Fruit fly (Drosophila melanogaster) ovary, adult (tissue): ENCODE data around the gene LSm-4.
A peak's percentile ranks its signal among the peaks of the same experiment; 100 is the strongest.

Experiments used
- CG17801 ChIP-seq: fragments of 200-800 bp; optimal IDR thresholded peaks from 2 replicates; lab custom pipeline; 2019; ENCODE audit warnings: missing biosample characterization, mild to moderate bottlenecking, missing genetic modification characterization, moderate library complexity; ENCODE audit not compliant: partially characterized antibody

LSm-4 gene

DNA sequence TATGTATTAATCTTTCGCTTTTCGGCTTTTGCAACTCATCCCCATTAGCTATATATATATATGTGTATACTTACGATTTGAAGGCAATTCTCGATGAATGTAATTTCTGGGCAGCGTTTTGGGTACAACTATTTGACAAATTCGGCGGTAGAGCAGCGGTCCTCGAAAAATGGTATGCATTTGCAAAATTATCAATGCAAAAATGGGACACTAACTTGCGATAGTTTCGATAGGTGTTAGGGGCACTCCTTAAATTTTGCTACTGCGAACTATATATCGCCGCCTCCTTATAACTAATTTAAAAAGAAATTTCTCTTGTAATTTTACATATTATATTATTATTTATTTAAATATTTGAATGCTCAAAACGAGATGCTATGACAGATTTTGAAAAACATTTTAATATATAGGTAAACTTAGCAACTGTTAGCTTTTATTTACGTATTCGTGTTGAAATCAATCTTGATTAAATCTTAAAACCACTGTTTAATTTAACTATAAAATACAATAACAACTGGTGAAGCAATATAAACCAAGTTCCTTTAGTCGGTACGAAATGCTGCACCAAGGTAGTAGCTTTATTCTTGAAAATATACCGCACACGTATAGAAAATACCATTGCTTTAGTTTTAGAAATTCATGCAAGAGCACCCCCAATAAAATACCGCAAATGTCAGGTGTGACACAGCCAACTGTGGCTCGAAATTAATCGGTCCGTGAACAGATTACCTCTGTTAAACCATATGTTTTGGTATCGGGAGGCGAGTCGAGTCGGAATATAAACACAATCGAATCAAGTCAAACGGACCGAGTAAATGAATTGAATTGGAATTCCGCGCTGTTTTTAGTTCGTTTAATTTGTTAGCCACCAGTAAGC, 8.5 kb upstream of the LSm-4 start, which contains the start of the genes CG5355 and Klp31E:
Gene CG5355 (minus strand): TSS at position 213 of the 877 bp plus-strand sequence.
Gene Klp31E (plus strand): TSS at position 767 of the 877 bp plus-strand sequence.
- no peak for TF ChIP-seq CG17801 (GFP tag; lab: Kevin White, UChicago)

dm6 chr2L:10408122-10408576, 3.1 kb upstream of the LSm-4 start, which contains the start of the genes Ip259 and RpS27A:
Gene Ip259 (plus strand): TSS chr2L:10408352.
Gene RpS27A (plus strand): TSS chr2L:10408352.
- TF ChIP-seq CG17801 (GFP tag; lab: Kevin White, UChicago), result peak; percentile 83

- no peak for TF ChIP-seq CG17801 (GFP tag; lab: Kevin White, UChicago)
Measured at dm6 chr2L:10403803-10404315, 1.1 kb downstream of the LSm-4 start.

DNA sequence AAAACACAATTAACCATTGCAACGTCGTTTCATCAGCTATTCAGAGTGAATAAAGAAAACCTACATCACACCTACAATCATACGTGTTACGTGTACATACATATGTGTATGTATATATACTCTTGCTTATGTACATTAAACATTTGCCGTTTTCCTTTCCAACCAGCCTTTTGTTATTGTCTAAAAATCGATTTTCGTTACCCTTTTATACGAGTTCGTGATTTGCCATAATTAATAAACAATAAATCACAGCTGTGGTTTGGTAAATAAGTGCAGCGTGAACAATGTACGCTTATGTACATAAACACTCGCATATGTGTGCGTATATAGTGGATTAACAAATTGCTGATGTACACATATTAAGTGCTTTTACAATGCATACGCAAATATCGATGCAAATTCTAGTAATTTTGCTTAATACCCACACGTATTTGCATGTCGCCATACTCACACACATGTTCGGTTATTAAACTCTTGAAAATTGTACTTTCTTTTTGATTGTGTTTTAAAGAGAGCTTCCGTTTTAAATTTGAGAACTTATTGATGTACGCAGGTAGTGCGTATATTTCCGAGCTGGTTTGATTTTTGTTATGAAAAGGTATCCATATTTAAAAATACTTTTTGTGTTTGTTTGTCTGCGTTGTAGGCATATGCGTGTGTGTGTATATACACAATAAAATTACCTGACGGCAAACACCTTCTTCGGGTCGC, 8.0 kb downstream of the LSm-4 start:
- TF ChIP-seq CG17801 (GFP tag; lab: Kevin White, UChicago), result no peak

DNA sequence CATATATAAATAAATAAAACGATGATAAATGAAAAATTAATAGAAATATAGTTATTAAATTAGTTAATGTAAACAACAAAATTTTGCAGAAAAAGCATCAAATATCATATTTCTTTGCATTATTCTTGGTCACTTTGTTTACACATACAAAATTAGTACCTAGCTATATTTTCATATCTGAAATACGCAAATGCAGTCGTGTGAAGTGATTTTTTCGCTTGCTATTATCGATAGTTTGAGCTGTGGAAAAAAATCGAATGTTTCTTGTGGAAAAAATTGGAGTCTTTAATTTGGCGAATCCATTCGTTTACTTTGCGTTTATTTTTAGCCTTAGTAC, 8.5 kb downstream of the LSm-4 start, which contains the start of gene Cnot4:
Gene Cnot4 (plus strand): TSS at position 229 of the 337 bp plus-strand sequence.
- peak; percentile 4 for TF ChIP-seq CG17801 (GFP tag; lab: Kevin White, UChicago)

DNA sequence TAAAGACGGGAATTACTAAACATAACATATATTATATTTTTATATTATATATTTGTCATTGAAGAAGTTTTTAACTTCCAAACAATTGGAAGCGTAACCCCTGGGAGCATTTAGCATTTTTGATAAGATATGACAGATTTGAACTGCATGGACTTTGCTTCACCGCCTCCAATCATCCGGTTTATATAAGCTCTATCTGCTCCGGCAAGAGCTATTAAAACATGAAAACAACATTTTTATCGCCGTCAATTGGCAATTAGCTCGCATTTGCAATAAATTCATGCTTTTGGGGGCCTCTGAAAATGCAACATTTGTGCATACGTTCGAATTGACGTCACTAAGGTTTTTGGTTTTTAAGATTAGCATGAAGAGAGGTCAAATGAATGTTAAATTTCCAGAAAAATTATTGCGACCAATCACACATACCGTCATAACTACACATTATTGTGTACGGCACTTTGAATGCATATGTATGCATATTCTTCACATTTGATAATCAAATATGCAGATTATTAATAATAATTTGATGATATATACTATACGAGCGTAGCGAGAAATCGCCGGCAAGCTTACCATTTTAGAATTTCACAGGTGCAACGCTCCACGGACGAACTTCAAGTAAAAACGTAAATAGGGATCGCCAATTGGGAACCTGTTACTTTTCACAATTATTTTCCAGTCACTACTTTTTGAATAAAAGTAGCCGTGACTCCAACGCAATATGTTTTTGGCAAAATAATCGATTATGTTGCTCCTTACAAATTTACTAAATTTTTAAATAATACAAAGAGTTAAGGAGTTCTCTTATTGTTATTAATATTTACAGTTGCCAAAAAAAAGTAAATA, 9.1 kb downstream of the LSm-4 start, which contains the start of gene Mdh1:
Gene Mdh1 (minus strand): TSS at position 691 of the 846 bp plus-strand sequence.
- no peak for TF ChIP-seq CG17801 (GFP tag; lab: Kevin White, UChicago)

DNA sequence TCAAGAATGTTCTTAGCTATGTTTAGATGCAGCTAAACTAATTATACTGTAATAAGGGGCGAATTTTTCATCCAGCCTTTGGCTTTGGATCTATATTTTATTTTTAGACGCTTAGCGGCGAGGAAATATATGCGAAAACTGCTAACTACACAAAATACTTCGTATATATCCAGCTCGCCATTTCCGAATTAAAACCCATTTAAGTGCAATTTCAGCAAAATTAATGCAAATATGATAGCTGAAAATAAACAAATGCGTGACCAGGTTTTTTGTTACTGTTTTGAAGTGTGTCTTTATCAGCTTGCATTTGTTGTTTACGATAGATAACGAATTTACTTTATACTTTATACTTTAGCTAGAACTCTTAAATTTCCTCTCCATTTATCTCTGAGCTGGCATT, 10.0 kb downstream of the LSm-4 start:
- TF ChIP-seq CG17801 (GFP tag; lab: Kevin White, UChicago), result peak; percentile 8

DNA sequence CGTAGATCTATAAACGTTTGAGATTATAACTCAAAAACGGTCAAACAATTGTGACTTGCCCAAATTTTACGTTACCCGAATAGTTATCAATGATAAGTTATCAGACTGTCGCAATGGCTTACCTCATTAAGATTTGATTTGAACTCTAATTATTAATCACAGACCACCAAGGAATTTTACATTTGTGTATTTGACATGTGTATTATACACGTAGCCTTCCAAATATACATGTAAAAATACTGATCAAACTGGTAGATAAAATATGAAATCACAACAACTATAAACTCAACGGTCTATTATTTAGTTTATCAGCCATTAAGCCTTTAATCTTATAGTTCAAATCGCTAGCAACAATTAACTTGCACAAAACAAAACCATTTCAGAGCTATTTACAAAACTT, 11.5 kb downstream of the LSm-4 start:
- no peak for TF ChIP-seq CG17801 (GFP tag; lab: Kevin White, UChicago)

DNA sequence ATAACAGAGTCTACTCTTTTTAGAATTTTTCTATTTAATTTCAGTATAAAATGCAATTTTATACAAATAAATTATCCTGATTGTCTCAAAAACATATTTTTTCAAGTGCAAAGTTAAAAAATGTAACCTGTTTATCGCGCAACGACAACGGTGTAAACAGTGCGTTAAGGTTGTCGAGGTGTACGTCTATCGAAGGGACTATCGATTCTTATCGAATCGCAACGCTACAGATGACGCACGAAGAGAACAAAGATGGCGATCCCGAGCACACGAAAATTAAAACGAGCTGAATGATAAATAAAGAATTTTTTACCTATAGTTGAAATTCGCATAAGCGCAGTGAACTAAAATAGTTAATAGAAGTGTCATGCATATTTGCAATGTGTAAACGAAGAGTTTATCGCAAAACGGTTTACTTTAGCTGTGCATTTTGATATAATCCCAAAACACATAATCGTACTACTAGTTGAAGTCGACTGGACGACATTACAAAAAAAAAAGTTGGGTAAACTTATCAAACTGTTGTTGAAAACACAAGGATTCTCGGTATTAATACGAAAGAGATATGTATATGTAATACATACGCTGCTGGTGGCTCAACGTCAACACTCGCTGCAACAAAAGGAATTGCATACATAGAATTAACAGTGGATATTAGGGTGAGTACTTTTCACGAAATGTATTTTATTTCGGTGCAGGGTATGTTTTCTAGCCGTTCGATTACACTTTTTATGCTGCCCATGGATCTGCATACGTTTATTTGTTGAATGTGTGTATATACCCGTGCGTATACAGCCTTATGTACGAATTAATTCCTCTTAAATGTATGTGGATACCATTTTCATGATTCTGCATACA, 16.9 kb downstream of the LSm-4 start, which contains the start of gene da:
Gene da (plus strand): TSS at position 237 of the 858 bp plus-strand sequence.
- peak; percentile 41 for TF ChIP-seq CG17801 (GFP tag; lab: Kevin White, UChicago)

dm6 chr2L:10386824-10387223, 18.2 kb downstream of the LSm-4 start:
- no peak for TF ChIP-seq CG17801 (GFP tag; lab: Kevin White, UChicago)

- TF ChIP-seq CG17801 (GFP tag; lab: Kevin White, UChicago), result peak; percentile 36
Measured at dm6 chr2L:10386208-10386805, 18.7 kb downstream of the LSm-4 start, which contains the start of the genes Cdk1 and mRpS7. Gene Cdk1 (minus strand): TSS chr2L:10386262. Gene mRpS7 (plus strand): TSS chr2L:10386662.

DNA sequence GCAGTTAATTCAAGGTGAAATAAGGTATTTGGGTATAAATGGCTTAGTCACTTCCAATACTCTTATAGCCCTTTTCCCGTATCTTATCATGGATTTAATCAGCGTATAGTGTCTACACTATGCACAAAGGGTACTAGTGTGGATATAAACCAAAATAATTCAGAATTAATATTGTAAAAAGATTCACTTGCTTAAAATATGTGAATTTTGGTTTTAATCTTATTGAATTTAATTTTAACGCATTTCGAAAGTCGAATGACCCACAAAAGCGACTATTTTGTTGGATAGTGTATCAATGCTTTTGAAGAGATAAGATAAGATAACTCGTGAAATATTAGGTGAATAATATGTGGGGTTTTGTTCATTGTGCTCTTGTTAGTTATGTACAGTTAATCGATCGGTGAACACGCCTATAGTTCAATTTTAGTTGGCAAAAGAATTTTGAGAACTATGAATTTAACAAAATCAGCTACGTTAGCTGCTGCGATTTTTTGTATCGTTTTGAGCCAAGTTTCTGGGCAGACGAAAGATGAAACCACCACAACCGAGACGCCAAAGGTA, 23.0 kb downstream of the LSm-4 start, which contains the start of gene CG5096:
Gene CG5096 (plus strand): TSS at position 374 of the 561 bp plus-strand sequence.
- peak; percentile 33 for TF ChIP-seq CG17801 (GFP tag; lab: Kevin White, UChicago)
